Worm (Caenorhabditis elegans): Measurements from ENCODE around the gene R02D5.4.

R02D5.4 gene

DNA sequence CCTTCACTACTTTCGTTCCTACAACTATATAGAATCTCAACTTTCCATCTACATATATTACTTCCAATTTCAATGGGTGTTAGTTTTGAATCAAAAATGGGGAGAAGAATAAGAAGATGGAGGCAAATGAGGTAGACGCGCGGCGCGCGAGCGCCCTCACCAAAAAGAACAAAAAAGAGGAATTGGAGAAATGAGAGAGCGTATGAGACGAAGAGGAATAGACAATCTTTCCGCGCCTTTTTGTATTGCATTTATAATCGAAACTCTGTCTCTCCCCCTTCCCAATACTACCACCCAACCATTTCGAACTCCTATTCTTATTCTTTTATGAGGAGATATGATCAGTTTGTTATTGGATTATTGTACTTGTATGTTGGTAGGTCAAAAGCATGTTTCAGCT, 16.1 kb upstream of the R02D5.4 start:
- TF ChIP-seq elt-1 (tag; optimal IDR thresholded peaks at IDR 0.05; ENCODE audit: borderline replicate concordance, insufficient read depth) (no peak), ces-1 (GFP tag; optimal IDR thresholded peaks at IDR 0.05) (peak; percentile 15)

DNA sequence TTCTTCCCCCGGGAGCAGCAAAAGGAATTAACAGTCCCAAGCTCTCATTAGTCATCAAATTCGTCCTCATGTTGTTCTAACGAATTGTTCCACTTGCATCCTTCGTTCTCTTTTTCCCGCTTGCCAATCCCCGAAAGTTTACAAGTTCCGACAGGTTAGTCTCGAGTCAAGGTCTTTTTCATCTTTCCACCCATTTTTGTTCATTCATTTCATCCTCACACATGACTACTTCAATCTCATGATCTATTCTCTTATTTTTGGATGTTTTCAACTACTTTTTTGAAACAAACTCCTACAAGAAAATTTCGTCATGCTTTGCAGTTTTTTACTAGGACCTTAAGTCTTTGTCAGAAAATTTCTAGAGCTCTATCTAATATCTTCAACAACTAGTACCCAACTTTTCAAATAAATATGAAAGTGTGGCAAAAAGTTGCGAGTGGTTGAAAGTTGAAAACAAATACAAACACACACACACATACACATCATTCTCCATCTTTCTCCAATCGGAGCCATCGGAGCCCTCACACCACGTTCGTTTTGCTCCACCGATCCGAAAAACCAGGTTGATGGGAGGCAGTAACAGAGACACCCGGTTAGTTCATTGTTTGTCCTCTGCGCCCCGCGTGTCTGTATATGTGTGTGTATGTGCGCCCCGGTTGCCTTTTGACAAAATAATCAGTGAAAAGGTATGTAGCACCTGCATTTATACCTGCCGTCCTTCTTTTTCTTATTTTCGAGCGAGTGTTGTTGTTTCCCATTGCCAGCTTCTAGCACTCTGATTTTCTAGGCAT, 14.8 kb upstream of the R02D5.4 start:
- TF ChIP-seq unc-62 (GFP tag; optimal IDR thresholded peaks at IDR 0.05) (no peak), tbx-8 (GFP tag; optimal IDR thresholded peaks at IDR 0.05) (no peak), drap-1 (GFP tag; optimal IDR thresholded peaks at IDR 0.05) (peak; percentile 23), mls-2 (tag; optimal IDR thresholded peaks at IDR 0.05) (no peak), nhr-76 (tag; optimal IDR thresholded peaks at IDR 0.05) (no peak), nhr-237 (tag; optimal IDR thresholded peaks at IDR 0.05) (no peak)

DNA sequence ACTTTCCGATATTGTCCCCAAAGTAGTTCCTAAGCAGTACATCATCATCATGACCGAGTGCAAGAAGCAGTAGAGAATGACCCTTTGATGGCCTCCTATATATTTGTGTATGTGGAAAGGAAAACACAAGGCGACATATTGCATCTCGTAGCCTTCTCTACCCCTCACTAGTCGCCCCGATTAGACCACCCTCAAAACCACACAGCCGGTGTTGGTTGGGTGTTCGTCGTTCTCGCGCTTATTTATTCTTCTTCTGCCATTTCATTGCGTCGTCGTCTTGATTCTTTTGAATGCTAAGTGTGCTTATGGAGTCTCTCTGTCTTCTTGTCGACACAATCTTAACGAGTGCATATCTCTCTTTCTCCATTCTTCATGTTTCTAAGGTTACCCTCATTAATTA, 13.7 kb upstream of the R02D5.4 start:
- TF ChIP-seq lsy-2 (tag; optimal IDR thresholded peaks at IDR 0.05): no peak
- no peak for TF ChIP-seq drap-1 (GFP tag; optimal IDR thresholded peaks at IDR 0.05)
- no peak for TF ChIP-seq nhr-237 (tag; optimal IDR thresholded peaks at IDR 0.05)
- no peak for TF ChIP-seq flh-1 (GFP tag; optimal IDR thresholded peaks at IDR 0.05)
- peak; percentile 52 for TF ChIP-seq mep-1 (tag; optimal IDR thresholded peaks at IDR 0.05)
- TF ChIP-seq unc-120 (tag; optimal IDR thresholded peaks at IDR 0.05; ENCODE audit: poor library complexity, severe bottlenecking): no peak
- no peak for TF ChIP-seq nhr-12 (tag; optimal IDR thresholded peaks at IDR 0.05)
- TF ChIP-seq tbx-8 (GFP tag; optimal IDR thresholded peaks at IDR 0.05): no peak
- peak; percentile 51 for TF ChIP-seq lin-13 (tag; optimal IDR thresholded peaks at IDR 0.05)
- TF ChIP-seq lin-32 (GFP tag; optimal IDR thresholded peaks at IDR 0.05): no peak
- TF ChIP-seq ceh-83 (GFP tag; optimal IDR thresholded peaks at IDR 0.05): no peak
- no peak for TF ChIP-seq blmp-1 (tag; optimal IDR thresholded peaks at IDR 0.05)
- no peak for TF ChIP-seq pha-4 (tag; optimal IDR thresholded peaks at IDR 0.05)
- TF ChIP-seq snpc-4 (tag; optimal IDR thresholded peaks at IDR 0.05): no peak
- TF ChIP-seq sem-2 (GFP tag; optimal IDR thresholded peaks at IDR 0.05): no peak
- no peak for TF ChIP-seq ztf-11 (tag; optimal IDR thresholded peaks at IDR 0.05)
- TF ChIP-seq ham-2 (GFP tag; optimal IDR thresholded peaks at IDR 0.05): peak; percentile 63
- no peak for TF ChIP-seq nhr-28 (tag; optimal IDR thresholded peaks at IDR 0.05)
- peak; percentile 84 for TF ChIP-seq nhr-2 (tag; optimal IDR thresholded peaks at IDR 0.05)
- no peak for TF ChIP-seq unc-39 (tag; optimal IDR thresholded peaks at IDR 0.05)
- no peak for TF ChIP-seq hlh-1 (tag; optimal IDR thresholded peaks at IDR 0.05)
- TF ChIP-seq bed-3 (GFP tag; optimal IDR thresholded peaks at IDR 0.05): no peak
- peak; percentile 8 for TF ChIP-seq ces-1 (GFP tag; optimal IDR thresholded peaks at IDR 0.05)
- TF ChIP-seq unc-62 (GFP tag; optimal IDR thresholded peaks at IDR 0.05): no peak
- TF ChIP-seq elt-3 (tag; optimal IDR thresholded peaks at IDR 0.05): no peak
- TF ChIP-seq M03D4.4 (tag; optimal IDR thresholded peaks at IDR 0.05): no peak
- peak; percentile 22 for TF ChIP-seq cnd-1 (tag; optimal IDR thresholded peaks at IDR 0.05)
- no peak for TF ChIP-seq elt-1 (tag; optimal IDR thresholded peaks at IDR 0.05; ENCODE audit: borderline replicate concordance, insufficient read depth)
- TF ChIP-seq zip-8 (tag; optimal IDR thresholded peaks at IDR 0.05): no peak
- TF ChIP-seq mls-2 (tag; optimal IDR thresholded peaks at IDR 0.05): peak; percentile 50
- TF ChIP-seq ceh-39 (tag; optimal IDR thresholded peaks at IDR 0.05): no peak
- no peak for TF ChIP-seq mab-5 (tag; optimal IDR thresholded peaks at IDR 0.05)
- TF ChIP-seq sptf-1 (tag; optimal IDR thresholded peaks at IDR 0.05): peak; percentile 46
- no peak for TF ChIP-seq nhr-76 (tag; optimal IDR thresholded peaks at IDR 0.05)
- no peak for TF ChIP-seq ceh-43 (GFP tag; optimal IDR thresholded peaks at IDR 0.05)

ce11 chrV:14496446-14496845, 12.0 kb upstream of the R02D5.4 start:
- TF ChIP-seq lin-32 (GFP tag; optimal IDR thresholded peaks at IDR 0.05) (no peak), drap-1 (GFP tag; optimal IDR thresholded peaks at IDR 0.05) (peak; percentile 51), unc-62 (GFP tag; optimal IDR thresholded peaks at IDR 0.05) (peak; percentile 27), ces-1 (GFP tag; optimal IDR thresholded peaks at IDR 0.05) (peak; percentile 86)
